Worm (Caenorhabditis elegans): ENCODE data around the gene R09F10.1.

Gene R09F10.1

ce11 chrX:8323371-8323770 lies at the start of gene R09F10.1:
Gene R09F10.1 (plus strand): TSS chrX:8323592.
- TF ChIP-seq dao-5 (tag; optimal IDR thresholded peaks at IDR 0.05) (no peak), him-1 (tag; optimal IDR thresholded peaks at IDR 0.05) (no peak), W03F9.2 (tag; optimal IDR thresholded peaks at IDR 0.05) (no peak)

ce11 chrX:8274869-8275268 lies 48.5 kb upstream of the R09F10.1 start, which contains the start of gene ksr-1:
Gene ksr-1 (plus strand): TSS chrX:8275169.
- TF ChIP-seq dao-5 (tag; optimal IDR thresholded peaks at IDR 0.05) (no peak), W03F9.2 (tag; optimal IDR thresholded peaks at IDR 0.05) (no peak), him-1 (tag; optimal IDR thresholded peaks at IDR 0.05) (no peak)

- no peak for TF ChIP-seq him-1 (tag; optimal IDR thresholded peaks at IDR 0.05)
- no peak for TF ChIP-seq dao-5 (tag; optimal IDR thresholded peaks at IDR 0.05)
- no peak for TF ChIP-seq W03F9.2 (tag; optimal IDR thresholded peaks at IDR 0.05)
These were observed 47.1 kb upstream of the R09F10.1 start for ce11 chrX:8276333-8276732.

ce11 chrX:8276984-8277383 lies 46.4 kb upstream of the R09F10.1 start:
- no peak for TF ChIP-seq him-1 (tag; optimal IDR thresholded peaks at IDR 0.05)
- no peak for TF ChIP-seq W03F9.2 (tag; optimal IDR thresholded peaks at IDR 0.05)
- no peak for TF ChIP-seq dao-5 (tag; optimal IDR thresholded peaks at IDR 0.05)

ce11 chrX:8284003-8284402 lies 39.4 kb upstream of the R09F10.1 start:
- TF ChIP-seq him-1 (tag; optimal IDR thresholded peaks at IDR 0.05): no peak
- no peak for TF ChIP-seq dao-5 (tag; optimal IDR thresholded peaks at IDR 0.05)
- TF ChIP-seq W03F9.2 (tag; optimal IDR thresholded peaks at IDR 0.05): no peak

- TF ChIP-seq him-1 (tag; optimal IDR thresholded peaks at IDR 0.05) (no peak), dao-5 (tag; optimal IDR thresholded peaks at IDR 0.05) (no peak), W03F9.2 (tag; optimal IDR thresholded peaks at IDR 0.05) (no peak)
These were observed 38.1 kb upstream of the R09F10.1 start, which contains the start of the genes fis-2 and F13B9.2 for ce11 chrX:8285169-8285796. Gene fis-2 (minus strand): TSS chrX:8285219. Gene F13B9.2 (plus strand): TSS chrX:8285683.

- no peak for TF ChIP-seq W03F9.2 (tag; optimal IDR thresholded peaks at IDR 0.05)
- no peak for TF ChIP-seq him-1 (tag; optimal IDR thresholded peaks at IDR 0.05)
- TF ChIP-seq dao-5 (tag; optimal IDR thresholded peaks at IDR 0.05): no peak
These were observed 37.2 kb upstream of the R09F10.1 start for ce11 chrX:8286164-8286563.

- no peak for TF ChIP-seq him-1 (tag; optimal IDR thresholded peaks at IDR 0.05)
- TF ChIP-seq dao-5 (tag; optimal IDR thresholded peaks at IDR 0.05): no peak
- TF ChIP-seq W03F9.2 (tag; optimal IDR thresholded peaks at IDR 0.05): no peak
These were observed 36.6 kb upstream of the R09F10.1 start, which contains the start of gene sec-16A.2 for ce11 chrX:8286740-8287299. Gene sec-16A.2 (plus strand): TSS chrX:8287249.

ce11 chrX:8294586-8294985 lies 28.8 kb upstream of the R09F10.1 start, which contains the start of gene R09F10.3:
Gene R09F10.3 (plus strand): TSS chrX:8294625.
- no peak for TF ChIP-seq dao-5 (tag; optimal IDR thresholded peaks at IDR 0.05)
- no peak for TF ChIP-seq him-1 (tag; optimal IDR thresholded peaks at IDR 0.05)
- no peak for TF ChIP-seq W03F9.2 (tag; optimal IDR thresholded peaks at IDR 0.05)

- TF ChIP-seq W03F9.2 (tag; optimal IDR thresholded peaks at IDR 0.05) (no peak), dao-5 (tag; optimal IDR thresholded peaks at IDR 0.05) (no peak), him-1 (tag; optimal IDR thresholded peaks at IDR 0.05) (no peak)
These were observed 26.1 kb upstream of the R09F10.1 start for ce11 chrX:8297333-8297732.

- TF ChIP-seq him-1 (tag; optimal IDR thresholded peaks at IDR 0.05) (no peak), W03F9.2 (tag; optimal IDR thresholded peaks at IDR 0.05) (no peak), dao-5 (tag; optimal IDR thresholded peaks at IDR 0.05) (no peak)
These were observed 23.8 kb upstream of the R09F10.1 start, which contains the start of gene ced-13 for ce11 chrX:8299554-8299953. Gene ced-13 (minus strand): TSS chrX:8299654.

- no peak for TF ChIP-seq dao-5 (tag; optimal IDR thresholded peaks at IDR 0.05)
- TF ChIP-seq W03F9.2 (tag; optimal IDR thresholded peaks at IDR 0.05): no peak
- TF ChIP-seq him-1 (tag; optimal IDR thresholded peaks at IDR 0.05): no peak
These were observed 21.1 kb upstream of the R09F10.1 start, which contains the start of gene inx-5 for ce11 chrX:8302299-8302698. Gene inx-5 (minus strand): TSS chrX:8302399.

ce11 chrX:8302803-8303202 lies 20.6 kb upstream of the R09F10.1 start:
- TF ChIP-seq him-1 (tag; optimal IDR thresholded peaks at IDR 0.05) (no peak), dao-5 (tag; optimal IDR thresholded peaks at IDR 0.05) (no peak), W03F9.2 (tag; optimal IDR thresholded peaks at IDR 0.05) (no peak)

- TF ChIP-seq dao-5 (tag; optimal IDR thresholded peaks at IDR 0.05) (no peak), W03F9.2 (tag; optimal IDR thresholded peaks at IDR 0.05) (no peak), him-1 (tag; optimal IDR thresholded peaks at IDR 0.05) (no peak)
These were observed 15.8 kb upstream of the R09F10.1 start, which contains the start of gene R09F10.5 for ce11 chrX:8307600-8307999. Gene R09F10.5 (minus strand): TSS chrX:8307700.

Data from whole organism, L4/young adult.